Worm (Caenorhabditis elegans) whole organism, late embryonic: Measurements from ENCODE around the gene flp-19.

Experiments used
- C08G9.2 ChIP-seq: sonication (generic microtip); optimal IDR thresholded peaks from 2 replicates; lab custom pipeline; 2016; ENCODE audit warnings: mild to moderate bottlenecking, missing genetic modification characterization, moderate library complexity, missing compliant biosample characterization
- C38D4.7 ChIP-seq: fragments of 200-800 bp; sonication (Bioruptor generic); optimal IDR thresholded peaks from 2 replicates; lab custom pipeline; 2018; ENCODE audit warnings: mild to moderate bottlenecking, missing genetic modification characterization, moderate library complexity, missing compliant biosample characterization
- F13H6.1 ChIP-seq: sonication (generic microtip); optimal IDR thresholded peaks from 2 replicates; lab custom pipeline; 2016; ENCODE audit warnings: missing genetic modification characterization, missing compliant biosample characterization
- T23F11.4 ChIP-seq: fragments of 200-800 bp; sonication (Bioruptor generic); optimal IDR thresholded peaks from 2 replicates; lab custom pipeline; 2018; ENCODE audit warnings: mild to moderate bottlenecking, missing genetic modification characterization, missing compliant biosample characterization
- ahr-1 ChIP-seq: sonication (generic microtip); optimal IDR thresholded peaks from 2 replicates; lab custom pipeline; 2016; ENCODE audit warnings: missing genetic modification characterization, missing compliant biosample characterization
- ama-1 ChIP-seq: fragments of 150-350 bp; optimal IDR thresholded peaks from 2 replicates; lab custom pipeline; 2014
- ceh-19 ChIP-seq: fragments of 200-800 bp; sonication (Bioruptor generic); optimal IDR thresholded peaks from 2 replicates; lab custom pipeline; 2018; ENCODE audit warnings: mild to moderate bottlenecking, missing genetic modification characterization, missing compliant biosample characterization
- ceh-2 ChIP-seq: sonication (generic microtip); optimal IDR thresholded peaks from 2 replicates; lab custom pipeline; 2016; ENCODE audit warnings: missing genotype, missing genetic modification characterization, missing compliant biosample characterization
- ceh-24 ChIP-seq: sonication (generic microtip); optimal IDR thresholded peaks from 2 replicates; lab custom pipeline; 2016; ENCODE audit warnings: mild to moderate bottlenecking, missing genetic modification characterization, missing compliant biosample characterization
- ceh-31 ChIP-seq: sonication (generic microtip); optimal IDR thresholded peaks from 2 replicates; lab custom pipeline; 2016; ENCODE audit warnings: missing genetic modification characterization, missing compliant biosample characterization
- ceh-34 ChIP-seq: sonication (generic microtip); optimal IDR thresholded peaks from 2 replicates; lab custom pipeline; 2016; ENCODE audit warnings: mild to moderate bottlenecking, missing genetic modification characterization, missing compliant biosample characterization
- ceh-48 ChIP-seq: sonication (generic microtip); optimal IDR thresholded peaks from 2 replicates; lab custom pipeline; 2016; ENCODE audit warnings: missing genetic modification characterization, inconsistent platforms, missing compliant biosample characterization
- ceh-6 ChIP-seq: fragments of 200-800 bp; sonication (Bioruptor generic); optimal IDR thresholded peaks from 2 replicates; lab custom pipeline; 2018; ENCODE audit warnings: mild to moderate bottlenecking, missing genetic modification characterization, missing compliant biosample characterization
- ceh-9 ChIP-seq: sonication (generic microtip); optimal IDR thresholded peaks from 2 replicates; lab custom pipeline; 2016; ENCODE audit warnings: mild to moderate bottlenecking, missing genetic modification characterization, inconsistent platforms, missing compliant biosample characterization
- dmd-4 ChIP-seq: sonication (generic microtip); optimal IDR thresholded peaks from 2 replicates; lab custom pipeline; 2016; ENCODE audit warnings: borderline replicate concordance, missing genetic modification characterization, missing compliant biosample characterization
- dve-1 ChIP-seq: sonication (generic microtip); optimal IDR thresholded peaks from 2 replicates; lab custom pipeline; 2017; ENCODE audit warnings: antibody characterized with exemption, mild to moderate bottlenecking, missing genetic modification characterization, missing compliant biosample characterization
- elt-2 ChIP-seq: sonication (generic microtip); optimal IDR thresholded peaks from 2 replicates; lab custom pipeline; 2016; ENCODE audit warnings: missing genetic modification reagents, missing genetic modification characterization, missing compliant biosample characterization
- eyg-1 ChIP-seq: sonication (generic microtip); optimal IDR thresholded peaks from 2 replicates; lab custom pipeline; 2016; ENCODE audit warnings: missing genotype, missing genetic modification characterization, missing compliant biosample characterization
- fax-1 ChIP-seq: sonication (generic microtip); optimal IDR thresholded peaks from 2 replicates; lab custom pipeline; 2016; ENCODE audit warnings: missing genotype, missing genetic modification characterization, missing compliant biosample characterization
- mec-3 ChIP-seq: sonication (generic microtip); optimal IDR thresholded peaks from 2 replicates; lab custom pipeline; 2016; ENCODE audit warnings: borderline replicate concordance, missing genetic modification characterization, missing compliant biosample characterization
- nfya-1 ChIP-seq: sonication (generic microtip); optimal IDR thresholded peaks from 2 replicates; lab custom pipeline; 2017; ENCODE audit warnings: missing genetic modification characterization, mild to moderate bottlenecking, missing compliant biosample characterization, antibody characterized with exemption, moderate library complexity
- nhr-11 ChIP-seq: fragments of 150-350 bp; optimal IDR thresholded peaks from 2 replicates; lab custom pipeline; 2014; ENCODE audit warnings: missing biosample characterization, missing genetic modification characterization
- npax-4 ChIP-seq: sonication (generic microtip); optimal IDR thresholded peaks from 2 replicates; lab custom pipeline; 2016; ENCODE audit warnings: missing genetic modification characterization, missing compliant biosample characterization
- odd-2 ChIP-seq: sonication (generic microtip); optimal IDR thresholded peaks from 2 replicates; lab custom pipeline; 2017; ENCODE audit warnings: antibody characterized with exemption, mild to moderate bottlenecking, missing genetic modification characterization, missing compliant biosample characterization
- pag-3 ChIP-seq: sonication (generic microtip); optimal IDR thresholded peaks from 2 replicates; lab custom pipeline; 2016; ENCODE audit warnings: missing compliant biosample characterization, missing genetic modification characterization, borderline replicate concordance
- pax-1 ChIP-seq: fragments of 150-350 bp; optimal IDR thresholded peaks from 2 replicates; lab custom pipeline; 2014; ENCODE audit warnings: missing biosample characterization, missing genetic modification characterization
- pha-4 ChIP-seq: fragments of 150-350 bp; optimal IDR thresholded peaks from 2 replicates; lab custom pipeline; 2018; ENCODE audit warnings: missing biosample characterization, missing genetic modification reagents, missing genetic modification characterization
- pros-1 ChIP-seq: fragments of 150-350 bp; optimal IDR thresholded peaks from 2 replicates; lab custom pipeline; 2014; ENCODE audit warnings: missing biosample characterization, missing genetic modification reagents, missing genetic modification characterization
- rnt-1 ChIP-seq: sonication (generic microtip); optimal IDR thresholded peaks from 2 replicates; lab custom pipeline; 2016; ENCODE audit warnings: missing genetic modification characterization, missing compliant biosample characterization
- syd-9 ChIP-seq: sonication (generic microtip); optimal IDR thresholded peaks from 2 replicates; lab custom pipeline; 2016; ENCODE audit warnings: mild to moderate bottlenecking, missing genetic modification characterization, moderate library complexity, missing compliant biosample characterization
- tbx-2 ChIP-seq: sonication (generic microtip); optimal IDR thresholded peaks from 2 replicates; lab custom pipeline; 2016; ENCODE audit warnings: missing genetic modification characterization, missing compliant biosample characterization
- tbx-7 ChIP-seq: sonication (generic microtip); optimal IDR thresholded peaks from 2 replicates; lab custom pipeline; 2016; ENCODE audit warnings: missing genotype, missing genetic modification characterization, missing compliant biosample characterization
- unc-42 ChIP-seq: sonication (generic microtip); optimal IDR thresholded peaks from 2 replicates; lab custom pipeline; 2016; ENCODE audit warnings: missing genotype, missing genetic modification characterization, missing compliant biosample characterization
- unc-55 ChIP-seq: sonication (generic microtip); optimal IDR thresholded peaks from 2 replicates; lab custom pipeline; 2017; ENCODE audit warnings: missing biosample characterization, missing genetic modification reagents, missing genetic modification characterization
- unc-86 ChIP-seq: sonication (generic microtip); optimal IDR thresholded peaks from 2 replicates; lab custom pipeline; 2016; ENCODE audit warnings: missing genetic modification characterization, missing compliant biosample characterization

flp-19 gene

DNA sequence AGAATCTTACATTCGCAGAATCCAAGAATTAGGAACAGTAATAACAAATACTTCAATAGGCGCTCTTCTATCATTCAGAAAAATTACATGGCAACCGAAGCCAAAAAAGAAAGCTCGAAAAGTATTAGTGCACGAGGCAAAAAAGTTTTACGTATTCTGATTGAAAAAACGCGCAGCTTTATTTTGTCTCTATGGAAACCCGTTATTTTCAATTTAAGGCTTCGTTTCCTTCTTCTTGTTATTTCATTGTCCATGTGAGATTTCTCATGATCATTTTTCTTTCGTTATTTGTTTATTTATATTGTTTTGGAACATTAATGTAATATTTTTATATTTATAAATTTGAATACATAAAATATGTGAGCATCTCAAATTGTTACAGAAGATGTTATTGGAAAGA lies 15.0 kb upstream of the flp-19 start, which contains the start of gene F57C7.4:
TSS of gene F57C7.4 (minus strand) at position 101 of the 400 bp plus-strand sequence.
- TF ChIP-seq rnt-1 (tag; lab: Kevin White, UChicago) (no peak), odd-2 (tag; lab: Kevin White, UChicago) (no peak), npax-4 (tag; lab: Kevin White, UChicago) (no peak), syd-9 (tag; lab: Kevin White, UChicago) (no peak), dve-1 (tag; lab: Kevin White, UChicago) (no peak), pag-3 (tag; lab: Kevin White, UChicago) (no peak), dmd-4 (no peak), ahr-1 (tag; lab: Kevin White, UChicago) (no peak), ceh-24 (no peak), unc-86 (tag; lab: Kevin White, UChicago) (no peak), pax-1 (tag; lab: Kevin White, UChicago) (no peak), elt-2 (no peak), unc-55 (no peak), mec-3 (tag; lab: Kevin White, UChicago) (no peak), ceh-34 (tag; lab: Kevin White, UChicago) (no peak)

DNA sequence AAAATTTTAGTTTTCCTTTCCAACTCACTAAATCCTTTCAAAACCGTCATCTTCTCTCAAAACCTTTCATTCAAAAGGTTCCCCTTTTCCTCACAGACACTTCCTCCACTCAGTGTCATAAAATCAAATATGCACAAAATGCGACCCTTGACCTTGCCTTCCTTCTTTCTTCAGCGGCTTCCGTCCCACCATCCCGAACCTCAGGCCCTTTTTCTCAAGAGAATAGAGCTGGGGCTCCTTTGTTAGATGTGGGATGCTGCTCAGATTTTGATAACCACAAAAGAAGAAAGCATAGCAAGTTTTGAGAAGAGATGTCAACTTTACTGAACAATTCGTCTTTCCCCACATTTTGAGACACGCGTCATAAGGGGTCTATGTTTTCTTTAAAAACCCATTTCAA lies 13.7 kb upstream of the flp-19 start:
- TF ChIP-seq ahr-1 (tag; lab: Kevin White, UChicago) (peak; percentile 4), unc-86 (tag; lab: Kevin White, UChicago) (no peak)
- TF ChIP-seq, all 69 proteins: peak for 1

DNA sequence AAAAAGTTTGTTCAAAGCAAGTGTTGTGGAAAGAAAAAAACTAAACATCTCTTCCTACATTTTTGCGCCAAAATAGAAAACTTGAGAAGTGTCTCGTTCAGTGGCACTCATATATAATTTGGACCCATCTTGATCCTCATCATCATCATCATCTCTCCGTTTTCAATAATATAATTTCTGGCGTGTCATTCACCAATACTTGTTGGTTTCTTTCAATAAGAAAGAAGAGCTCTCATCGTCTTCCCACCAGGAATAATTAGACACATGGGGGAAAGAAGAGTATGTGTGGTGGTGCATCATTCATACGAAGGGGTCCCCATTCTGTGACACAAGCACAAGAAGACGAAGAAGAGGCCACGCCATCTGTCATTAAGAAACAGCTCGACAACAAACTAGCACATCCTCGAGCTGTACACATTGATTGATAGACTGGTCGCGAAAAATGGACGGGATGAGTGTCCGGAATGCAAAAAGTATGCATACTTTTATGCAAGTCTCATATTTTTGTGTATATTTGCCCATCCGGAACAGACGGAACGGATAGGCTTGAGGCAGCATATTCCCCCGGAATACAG lies 13.2 kb upstream of the flp-19 start:
- TF ChIP-seq nfya-1 (tag; lab: Kevin White, UChicago) (peak; percentile 31), ceh-6 (GFP tag; lab: Kevin White, UChicago) (no peak), unc-42 (peak; percentile 60)

DNA sequence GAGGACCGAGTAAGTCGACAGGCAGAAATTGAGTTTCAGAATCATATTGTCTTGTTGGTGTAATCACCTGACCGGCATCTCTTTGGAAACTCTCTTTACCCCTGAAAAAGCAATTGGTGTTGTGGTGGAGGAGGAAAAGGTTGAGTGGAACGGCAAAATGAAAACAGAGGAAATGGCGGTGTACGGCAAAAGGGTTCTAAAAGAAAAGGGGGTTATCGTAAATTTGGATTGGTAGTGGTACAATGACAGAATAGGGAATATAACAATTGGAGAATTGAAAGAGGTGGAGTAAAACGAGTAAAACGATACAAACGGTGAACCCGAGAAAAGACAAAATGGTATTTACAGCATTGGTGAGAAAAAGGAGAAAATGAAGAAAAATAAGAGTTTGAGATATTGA lies 11.3 kb upstream of the flp-19 start, which contains the start of gene sdn-1:
TSS of gene sdn-1 (minus strand) at position 101 of the 400 bp plus-strand sequence.
- TF ChIP-seq dve-1 (tag; lab: Kevin White, UChicago) (no peak), pha-4 (tag; lab: Kevin White, UChicago) (no peak), tbx-7 (tag; lab: Kevin White, UChicago) (no peak), pax-1 (tag; lab: Kevin White, UChicago) (no peak), F13H6.1 (tag; lab: Kevin White, UChicago) (no peak), ceh-6 (GFP tag; lab: Kevin White, UChicago) (no peak), fax-1 (tag; lab: Kevin White, UChicago) (no peak), nhr-11 (no peak), pros-1 (tag; lab: Kevin White, UChicago) (no peak), C08G9.2 (tag; lab: Kevin White, UChicago) (no peak), ceh-9 (no peak)

DNA sequence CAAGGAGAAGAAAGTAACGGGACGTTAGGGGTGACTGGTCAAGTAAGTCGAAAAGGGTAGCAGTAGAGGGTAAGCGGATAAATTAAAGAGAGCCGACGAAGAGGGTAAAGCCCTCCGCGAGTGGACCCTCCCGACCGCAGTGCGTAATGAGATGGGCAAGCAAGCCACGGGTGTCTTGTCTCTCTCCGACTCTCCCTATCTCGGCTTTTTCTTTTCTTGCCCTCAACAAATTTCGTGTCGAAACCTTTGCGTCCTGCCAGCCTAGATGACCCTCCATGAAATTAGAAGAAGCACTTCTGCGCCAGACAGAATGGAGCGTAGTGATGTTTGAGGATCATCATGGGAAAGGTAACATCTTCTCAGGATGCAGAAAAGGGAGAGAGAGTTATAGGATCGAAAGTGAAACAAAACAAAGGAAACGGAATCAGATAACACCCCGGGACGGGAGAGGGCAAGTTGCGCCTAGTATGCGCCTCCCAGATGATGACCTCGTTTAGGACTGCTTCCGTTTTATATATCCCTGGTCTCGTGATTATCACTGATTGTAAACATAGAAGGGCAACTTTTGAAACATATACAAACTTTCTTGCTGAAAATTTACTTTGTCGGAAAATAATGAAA lies 10.6 kb upstream of the flp-19 start:
- peak; percentile 39 for TF ChIP-seq T23F11.4 (GFP tag; lab: Kevin White, UChicago)
- no peak for TF ChIP-seq odd-2 (tag; lab: Kevin White, UChicago)
- peak; percentile 1 for TF ChIP-seq nfya-1 (tag; lab: Kevin White, UChicago)
- peak; percentile 18 for TF ChIP-seq ceh-19 (GFP tag; lab: Kevin White, UChicago)
- TF ChIP-seq ceh-2, result peak; percentile 12
- no peak for TF ChIP-seq eyg-1 (tag; lab: Kevin White, UChicago)
- peak; percentile 45 for TF ChIP-seq unc-42
- no peak for TF ChIP-seq ceh-48 (tag; lab: Kevin White, UChicago)
- no peak for TF ChIP-seq C38D4.7
- no peak for TF ChIP-seq ama-1
- peak; percentile 29 for TF ChIP-seq tbx-2 (tag; lab: Kevin White, UChicago)
- peak; percentile 44 for TF ChIP-seq ceh-31 (tag; lab: Kevin White, UChicago)
